Worm (Caenorhabditis elegans): ENCODE results near the gene pkc-1.
A peak's percentile ranks its signal among the peaks of the same experiment; 100 is the strongest.

The pkc-1 gene

DNA sequence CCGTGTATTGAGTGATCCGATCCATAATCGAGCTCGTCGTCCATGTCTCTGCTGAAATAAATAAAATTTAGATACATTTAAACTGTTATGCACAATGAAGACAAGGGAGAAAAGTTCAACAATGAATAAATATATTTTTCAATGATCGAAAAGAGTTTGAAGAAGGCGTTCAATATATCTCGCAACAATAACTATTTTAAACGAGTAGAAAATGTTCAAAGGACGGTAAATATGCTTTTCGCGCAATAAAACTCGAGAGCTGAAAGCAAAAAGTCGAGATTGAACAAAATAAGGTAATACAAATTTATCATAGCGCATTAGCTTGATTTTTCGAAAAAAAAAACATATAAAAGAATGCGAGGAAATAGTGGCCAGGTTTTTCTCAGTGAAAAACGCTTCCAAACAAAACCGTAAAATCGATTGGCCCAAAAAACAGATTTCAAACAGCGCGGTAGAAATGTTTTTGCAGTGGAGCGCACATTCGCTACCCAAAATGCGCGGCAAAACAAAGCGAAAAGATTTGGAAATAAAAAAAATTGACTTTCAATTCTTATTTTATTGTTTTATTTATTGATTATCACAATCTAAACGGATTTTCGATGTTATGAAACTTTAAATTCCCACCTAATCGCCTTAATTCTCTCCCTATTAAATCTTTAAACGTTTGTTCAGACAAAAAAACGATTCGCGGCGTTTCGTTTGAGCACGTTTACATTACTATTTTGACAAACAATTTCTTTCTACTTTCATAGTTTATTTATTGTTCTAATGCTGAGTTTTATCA is 9.1 kb upstream of the pkc-1 start, which contains the start of the genes kup-1 and F10C2.4:
kup-1 (minus strand) TSS at position 51 of the 784 bp plus-strand sequence.
F10C2.4 (plus strand) TSS at position 734 of the 784 bp plus-strand sequence.
- peak; percentile 19 for TF ChIP-seq snpc-4 (tag; optimal IDR thresholded peaks at IDR 0.05)
- TF ChIP-seq sptf-1 (tag; optimal IDR thresholded peaks at IDR 0.05), result no peak
- peak; percentile 26 for TF ChIP-seq C04F5.9 (tag; optimal IDR thresholded peaks at IDR 0.05)
- TF ChIP-seq rnt-1 (tag; optimal IDR thresholded peaks at IDR 0.05), result peak; percentile 50
- TF ChIP-seq zag-1 (tag; optimal IDR thresholded peaks at IDR 0.05), result no peak
- no peak for TF ChIP-seq hlh-4 (tag; optimal IDR thresholded peaks at IDR 0.05)
- peak; percentile 76 for TF ChIP-seq snu-23 (GFP tag; optimal IDR thresholded peaks at IDR 0.05)
- no peak for TF ChIP-seq unc-62 (GFP tag; optimal IDR thresholded peaks at IDR 0.05)
- no peak for TF ChIP-seq elt-2 (tag; optimal IDR thresholded peaks at IDR 0.05)
- TF ChIP-seq lsy-2 (tag; optimal IDR thresholded peaks at IDR 0.05), result peak; percentile 63 to 84
- peak; percentile 66 for TF ChIP-seq tbx-2 (tag; optimal IDR thresholded peaks at IDR 0.05)
- TF ChIP-seq mdl-1 (tag; optimal IDR thresholded peaks at IDR 0.05), result no peak
- no peak for TF ChIP-seq nhr-12 (tag; optimal IDR thresholded peaks at IDR 0.05)
- TF ChIP-seq lin-13 (GFP tag; optimal IDR thresholded peaks at IDR 0.05), result no peak
- no peak for TF ChIP-seq alr-1 (tag; optimal IDR thresholded peaks at IDR 0.05; ENCODE audit: borderline replicate concordance)
- TF ChIP-seq F16B12.6 (tag; optimal IDR thresholded peaks at IDR 0.05), result peak; percentile 11
- TF ChIP-seq nhr-85 (tag), result peak; percentile 81
- TF ChIP-seq nhr-11 (tag; optimal IDR thresholded peaks at IDR 0.05), result no peak
- TF ChIP-seq ceh-82 (tag; optimal IDR thresholded peaks at IDR 0.05), result peak in 1 of 3 experiments; percentile 63
- TF ChIP-seq lin-39 (tag; optimal IDR thresholded peaks at IDR 0.05), result no peak
- TF ChIP-seq aly-2 (tag; optimal IDR thresholded peaks at IDR 0.05), result no peak
- TF ChIP-seq elt-3 (tag; optimal IDR thresholded peaks at IDR 0.05), result peak in 2 of 6 experiments; percentile 50 to 62
- TF ChIP-seq nhr-90 (tag; optimal IDR thresholded peaks at IDR 0.05; ENCODE audit: poor library complexity), result peak; percentile 27
- peak; percentile 64 for TF ChIP-seq xbp-1 (tag; optimal IDR thresholded peaks at IDR 0.05)
- TF ChIP-seq nhr-20 (tag; optimal IDR thresholded peaks at IDR 0.05), result peak; percentile 71
- TF ChIP-seq blmp-1 (tag; optimal IDR thresholded peaks at IDR 0.05), result peak; percentile 60
- peak; percentile 89 to 95 for TF ChIP-seq efl-1 (optimal IDR thresholded peaks at IDR 0.05)
- peak; percentile 94 to 99 for TF ChIP-seq efl-1 (GFP tag; optimal IDR thresholded peaks at IDR 0.05 in 1 of 2)
- TF ChIP-seq fkh-4 (tag; optimal IDR thresholded peaks at IDR 0.05; ENCODE audit: borderline replicate concordance), result no peak
- TF ChIP-seq lin-35 (GFP tag; optimal IDR thresholded peaks at IDR 0.05), result peak; percentile 93 to 96
- peak; percentile 5 for TF ChIP-seq mep-1 (tag; optimal IDR thresholded peaks at IDR 0.05)
- TF ChIP-seq ceh-63 (GFP tag; optimal IDR thresholded peaks at IDR 0.05), result no peak
- TF ChIP-seq Y116A8C.19 (tag; optimal IDR thresholded peaks at IDR 0.05; ENCODE audit: borderline replicate concordance), result no peak
- TF ChIP-seq fkh-8 (tag; optimal IDR thresholded peaks at IDR 0.05), result peak; percentile 42
- TF ChIP-seq aha-1 (tag; optimal IDR thresholded peaks at IDR 0.05), result no peak
- peak; percentile 63 for TF ChIP-seq nhr-47 (tag; optimal IDR thresholded peaks at IDR 0.05)
- TF ChIP-seq swsn-7 (tag; optimal IDR thresholded peaks at IDR 0.05), result peak; percentile 54
- TF ChIP-seq nhr-19 (GFP tag; conservative IDR thresholded peaks at IDR 0.05), result peak; percentile 48
- peak; percentile 63 for TF ChIP-seq C16A3.4 (tag; optimal IDR thresholded peaks at IDR 0.05)
- no peak for TF ChIP-seq ama-1 (optimal IDR thresholded peaks at IDR 0.05)
- TF ChIP-seq unc-86 (tag; optimal IDR thresholded peaks at IDR 0.05), result peak; percentile 48
- TF ChIP-seq skn-1 (tag; optimal IDR thresholded peaks at IDR 0.05), result peak; percentile 58
- TF ChIP-seq lin-15B (tag; optimal IDR thresholded peaks at IDR 0.05), result peak; percentile 74
- TF ChIP-seq hlh-17 (GFP tag; optimal IDR thresholded peaks at IDR 0.05; ENCODE audit: borderline replicate concordance), result no peak
- TF ChIP-seq dpl-1 (GFP tag; optimal IDR thresholded peaks at IDR 0.05), result peak; percentile 92 to 96 (median 94)
- no peak for TF ChIP-seq sox-4 (tag; optimal IDR thresholded peaks at IDR 0.05)
- TF ChIP-seq pag-3 (tag; optimal IDR thresholded peaks at IDR 0.05; ENCODE audit: borderline replicate concordance, insufficient read depth), result no peak
- no peak for TF ChIP-seq vab-15 (tag; optimal IDR thresholded peaks at IDR 0.05)
- peak; percentile 28 for TF ChIP-seq dsc-1 (tag; optimal IDR thresholded peaks at IDR 0.05)
- TF ChIP-seq irx-1 (tag; optimal IDR thresholded peaks at IDR 0.05), result peak; percentile 34
- peak; percentile 82 for TF ChIP-seq nhr-71 (tag; optimal IDR thresholded peaks at IDR 0.05)
- peak; percentile 51 for TF ChIP-seq nhr-77 (tag; optimal IDR thresholded peaks at IDR 0.05)

Data from whole organism, L1 larva.